Worm (Caenorhabditis elegans): Measurements from ENCODE around the gene T12A7.9.

Gene T12A7.9

DNA sequence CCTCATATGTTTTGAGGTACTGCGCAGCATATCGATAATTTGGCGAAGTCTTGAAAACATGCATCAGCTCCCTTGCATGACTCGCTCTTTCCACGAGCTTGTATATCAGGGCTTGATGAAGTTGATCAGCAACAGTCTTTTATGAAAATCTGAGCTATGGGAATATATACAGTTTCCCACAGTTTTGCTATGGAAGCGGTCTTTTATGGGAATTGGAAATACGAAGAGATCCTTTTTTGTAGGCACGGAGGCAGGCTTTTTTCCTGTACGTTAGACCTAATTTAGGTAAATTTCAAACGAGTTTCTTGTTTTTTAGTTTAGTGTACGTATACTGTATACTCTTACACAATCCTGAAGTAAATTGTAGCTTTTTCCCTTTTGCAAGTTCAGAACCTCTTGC is at the start of gene T12A7.9:
Gene T12A7.9 (minus strand): TSS at position 101 of the 400 bp plus-strand sequence.
- TF ChIP-seq med-1 (GFP tag; optimal IDR thresholded peaks at IDR 0.05; ENCODE audit: insufficient read depth), result no peak
- TF ChIP-seq ref-1 (GFP tag; conservative IDR thresholded peaks at IDR 0.05), result no peak
- TF ChIP-seq tab-1 (GFP tag; IDR thresholded peaks at IDR 0.05), result no peak
- no peak for TF ChIP-seq ztf-29 (GFP tag; IDR thresholded peaks at IDR 0.05)
- TF ChIP-seq T22C8.4 (GFP tag; IDR thresholded peaks at IDR 0.05), result no peak
- TF ChIP-seq cog-1 (tag; optimal IDR thresholded peaks at IDR 0.05), result no peak
- TF ChIP-seq klf-2 (GFP tag; conservative IDR thresholded peaks at IDR 0.05), result no peak
- no peak for TF ChIP-seq flt-1 (GFP tag; IDR thresholded peaks at IDR 0.05)
- TF ChIP-seq ztf-23 (GFP tag; IDR thresholded peaks at IDR 0.05), result no peak

DNA sequence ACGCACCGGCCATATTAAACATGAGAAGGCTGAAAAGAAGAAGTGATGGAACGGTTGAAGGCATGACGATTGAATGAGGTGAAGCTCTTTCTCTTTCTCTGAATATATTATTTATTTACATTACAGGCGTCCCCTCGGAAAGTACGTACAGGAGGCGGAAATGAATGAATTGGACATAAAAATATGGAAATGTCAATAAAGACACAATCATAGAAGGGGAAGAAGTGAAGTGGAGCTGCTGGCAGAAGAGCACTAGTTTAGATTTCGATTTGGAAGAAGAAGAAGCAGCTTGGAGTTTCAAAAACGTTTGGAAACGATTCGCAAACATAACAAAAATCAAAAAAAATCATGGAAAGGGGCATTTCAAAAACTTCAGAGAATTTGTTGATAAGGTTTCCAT is 48.2 kb upstream of the T12A7.9 start, which contains the start of gene H01G02.1:
Gene H01G02.1 (minus strand): TSS at position 101 of the 400 bp plus-strand sequence.
- TF ChIP-seq klf-2 (GFP tag; conservative IDR thresholded peaks at IDR 0.05), result no peak
- no peak for TF ChIP-seq tab-1 (GFP tag; IDR thresholded peaks at IDR 0.05)

DNA sequence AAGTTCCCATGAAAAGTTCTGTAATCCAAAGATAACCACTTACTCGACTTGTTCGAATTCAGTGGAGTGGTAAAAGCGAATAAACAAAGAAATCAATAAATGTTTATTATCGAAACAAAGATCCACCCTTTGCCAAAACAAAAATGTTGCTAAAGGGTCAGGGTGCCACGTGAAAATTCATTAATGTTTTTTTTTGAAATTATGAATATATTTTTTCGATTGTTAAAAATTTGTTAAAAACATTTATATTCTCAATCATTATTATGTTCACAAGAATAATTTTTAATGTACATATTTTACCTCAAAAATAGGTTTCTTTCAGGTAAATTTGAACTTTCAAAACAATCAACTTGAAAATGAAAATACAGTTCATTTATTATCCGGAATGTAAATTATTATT is 47.2 kb upstream of the T12A7.9 start, which contains the start of gene H01G02.4:
Gene H01G02.4 (minus strand): TSS at position 101 of the 400 bp plus-strand sequence.
- TF ChIP-seq ztf-23 (GFP tag; IDR thresholded peaks at IDR 0.05) (no peak), cog-1 (tag; optimal IDR thresholded peaks at IDR 0.05) (no peak), klf-2 (GFP tag; conservative IDR thresholded peaks at IDR 0.05) (no peak), med-1 (GFP tag; optimal IDR thresholded peaks at IDR 0.05; ENCODE audit: insufficient read depth) (no peak), ztf-29 (GFP tag; IDR thresholded peaks at IDR 0.05) (no peak), flt-1 (GFP tag; IDR thresholded peaks at IDR 0.05) (no peak), T22C8.4 (GFP tag; IDR thresholded peaks at IDR 0.05) (no peak)

DNA sequence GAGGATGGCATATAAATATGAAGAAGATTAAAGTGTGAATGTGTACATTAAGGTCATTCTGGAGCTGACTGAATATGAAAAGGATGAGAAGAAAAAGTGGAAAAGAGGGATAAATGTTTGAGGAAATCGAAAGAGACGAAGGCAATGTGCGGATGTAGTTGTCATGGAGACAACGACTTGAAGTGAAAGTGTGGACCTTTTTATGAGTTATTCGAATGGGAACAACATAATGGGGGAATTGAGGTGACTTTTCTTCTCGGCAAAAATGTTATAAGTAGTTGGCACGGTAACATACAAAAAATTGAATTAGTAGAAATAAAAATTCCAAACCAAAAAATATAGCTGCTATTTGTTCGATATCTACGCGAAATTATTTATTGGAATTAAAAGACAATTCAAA is 45.3 kb upstream of the T12A7.9 start, which contains the start of gene dyf-18:
Gene dyf-18 (minus strand): TSS at position 101 of the 400 bp plus-strand sequence.
- TF ChIP-seq cog-1 (tag; optimal IDR thresholded peaks at IDR 0.05), result no peak
- no peak for TF ChIP-seq klf-2 (GFP tag; conservative IDR thresholded peaks at IDR 0.05)
- TF ChIP-seq ztf-23 (GFP tag; IDR thresholded peaks at IDR 0.05), result no peak
- TF ChIP-seq T22C8.4 (GFP tag; IDR thresholded peaks at IDR 0.05), result no peak
- no peak for TF ChIP-seq ref-1 (GFP tag; conservative IDR thresholded peaks at IDR 0.05)
- TF ChIP-seq flt-1 (GFP tag; IDR thresholded peaks at IDR 0.05), result no peak
- no peak for TF ChIP-seq ztf-29 (GFP tag; IDR thresholded peaks at IDR 0.05)
- TF ChIP-seq med-1 (GFP tag; optimal IDR thresholded peaks at IDR 0.05; ENCODE audit: insufficient read depth), result no peak
- no peak for TF ChIP-seq tab-1 (GFP tag; IDR thresholded peaks at IDR 0.05)

DNA sequence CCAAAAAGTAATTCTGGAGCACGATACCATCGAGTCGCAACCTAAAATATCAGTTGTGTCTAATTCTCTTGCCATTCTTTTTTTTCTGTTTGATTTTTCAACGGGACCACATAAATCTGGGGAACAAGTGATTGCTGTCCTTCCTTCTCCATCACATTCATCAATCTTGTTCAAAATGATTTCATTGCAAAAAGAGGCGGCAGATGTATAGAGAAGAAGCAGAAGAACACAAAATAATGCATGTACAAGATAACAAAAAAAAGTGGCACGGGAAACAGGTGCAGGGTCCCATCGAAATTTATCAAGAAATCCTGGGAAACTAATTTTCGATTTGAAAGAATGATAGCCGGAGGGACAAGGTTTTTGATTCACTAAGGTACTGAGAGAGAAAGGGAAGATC is 43.4 kb upstream of the T12A7.9 start:
- TF ChIP-seq ztf-23 (GFP tag; IDR thresholded peaks at IDR 0.05) (no peak), klf-2 (GFP tag; conservative IDR thresholded peaks at IDR 0.05) (no peak), cog-1 (tag; optimal IDR thresholded peaks at IDR 0.05) (no peak), tab-1 (GFP tag; IDR thresholded peaks at IDR 0.05) (no peak), flt-1 (GFP tag; IDR thresholded peaks at IDR 0.05) (no peak)

DNA sequence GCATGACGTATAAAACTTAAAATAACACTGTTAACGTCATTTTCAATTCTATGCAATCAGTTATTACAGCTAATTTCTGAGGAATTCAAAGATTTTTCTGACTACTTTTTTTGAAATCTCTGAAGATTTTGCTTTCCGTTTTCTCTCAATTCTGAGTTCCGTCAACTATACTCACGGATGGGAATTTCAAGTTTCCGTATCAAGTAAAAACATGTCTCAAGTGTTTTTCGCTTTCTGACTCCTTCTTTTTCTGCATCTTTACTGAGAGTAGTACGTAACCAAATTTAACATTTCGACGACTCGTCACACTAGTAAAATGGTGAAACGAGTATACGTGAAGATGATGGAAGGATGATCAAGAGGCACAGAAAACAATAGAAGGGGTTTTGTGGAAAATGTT is 41.0 kb upstream of the T12A7.9 start:
- no peak for TF ChIP-seq ref-1 (GFP tag; conservative IDR thresholded peaks at IDR 0.05)
- TF ChIP-seq klf-2 (GFP tag; conservative IDR thresholded peaks at IDR 0.05), result no peak
- no peak for TF ChIP-seq flt-1 (GFP tag; IDR thresholded peaks at IDR 0.05)
- TF ChIP-seq ztf-29 (GFP tag; IDR thresholded peaks at IDR 0.05), result no peak
- TF ChIP-seq ztf-23 (GFP tag; IDR thresholded peaks at IDR 0.05), result no peak
- TF ChIP-seq cog-1 (tag; optimal IDR thresholded peaks at IDR 0.05), result no peak
- no peak for TF ChIP-seq T22C8.4 (GFP tag; IDR thresholded peaks at IDR 0.05)
- TF ChIP-seq med-1 (GFP tag; optimal IDR thresholded peaks at IDR 0.05; ENCODE audit: insufficient read depth), result no peak
- no peak for TF ChIP-seq tab-1 (GFP tag; IDR thresholded peaks at IDR 0.05)

DNA sequence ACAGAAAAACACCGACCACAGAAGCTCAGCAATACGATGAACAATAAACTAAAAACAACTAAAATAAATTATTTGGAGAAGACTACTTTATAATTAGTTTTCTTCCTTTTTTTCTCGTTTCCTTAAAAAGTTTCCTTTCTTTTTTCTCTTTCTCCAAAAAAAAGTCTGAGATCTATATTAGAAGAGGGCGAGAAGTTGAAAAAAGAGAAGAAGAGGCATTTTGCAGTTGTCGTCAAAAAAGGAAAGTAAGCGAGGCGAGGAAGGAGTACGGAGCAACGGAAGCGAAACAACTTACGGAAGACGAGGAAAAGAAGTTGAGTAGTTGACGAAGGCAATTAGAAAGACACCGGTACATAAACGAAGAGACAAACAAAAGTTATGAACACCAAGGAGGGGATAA is 40.2 kb upstream of the T12A7.9 start:
- TF ChIP-seq tab-1 (GFP tag; IDR thresholded peaks at IDR 0.05), result no peak
- TF ChIP-seq ztf-23 (GFP tag; IDR thresholded peaks at IDR 0.05), result no peak
- no peak for TF ChIP-seq ztf-29 (GFP tag; IDR thresholded peaks at IDR 0.05)
- TF ChIP-seq klf-2 (GFP tag; conservative IDR thresholded peaks at IDR 0.05), result no peak
- TF ChIP-seq T22C8.4 (GFP tag; IDR thresholded peaks at IDR 0.05), result no peak
- TF ChIP-seq flt-1 (GFP tag; IDR thresholded peaks at IDR 0.05), result no peak
- TF ChIP-seq med-1 (GFP tag; optimal IDR thresholded peaks at IDR 0.05; ENCODE audit: insufficient read depth), result no peak
- no peak for TF ChIP-seq cog-1 (tag; optimal IDR thresholded peaks at IDR 0.05)
- no peak for TF ChIP-seq ref-1 (GFP tag; conservative IDR thresholded peaks at IDR 0.05)

DNA sequence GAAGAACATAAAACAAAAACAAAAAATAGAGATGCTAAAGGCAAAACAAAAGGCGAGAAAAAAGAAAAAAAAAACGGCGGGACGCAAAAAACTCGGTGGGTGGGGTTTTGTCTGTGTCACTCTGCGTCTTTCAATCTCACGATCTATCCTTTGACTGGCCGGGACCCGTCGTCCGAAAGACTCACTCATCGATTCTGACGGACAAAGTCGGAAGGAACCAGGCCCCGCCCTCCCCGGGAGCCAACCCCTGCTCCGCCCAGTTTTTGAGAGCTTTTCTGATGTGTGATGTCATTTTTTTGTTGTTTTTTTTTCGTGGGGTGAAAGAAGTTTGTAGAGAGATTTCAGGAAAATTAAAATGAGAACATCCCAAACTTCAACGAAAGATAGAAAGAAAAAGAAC is 37.4 kb upstream of the T12A7.9 start:
- TF ChIP-seq ztf-23 (GFP tag; IDR thresholded peaks at IDR 0.05), result 0 out of 2 replicates have a peak, but pooled peaks have one; percentile 28
- TF ChIP-seq ztf-29 (GFP tag; IDR thresholded peaks at IDR 0.05), result no peak
- TF ChIP-seq flt-1 (GFP tag; IDR thresholded peaks at IDR 0.05), result peak; percentile 21; the same call in 1 of the 2 replicates

DNA sequence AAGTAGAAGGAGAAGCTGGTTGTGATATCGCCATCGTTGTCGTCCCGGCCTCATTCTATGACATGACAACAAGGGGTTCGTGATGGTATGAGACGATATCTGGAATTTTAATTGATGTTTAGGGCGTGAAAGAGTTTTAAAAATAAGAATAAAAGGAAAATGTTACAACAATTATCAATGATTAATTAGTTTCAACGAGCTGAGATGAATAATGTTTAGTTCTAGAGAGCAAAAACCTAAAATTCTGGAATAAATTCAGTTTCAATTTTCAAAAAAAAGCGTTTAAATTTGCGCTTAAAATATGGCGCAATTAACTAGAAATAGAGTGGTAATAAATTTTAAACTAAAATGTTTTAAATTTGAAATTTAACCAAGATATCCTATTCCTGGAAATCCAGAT is 36.7 kb upstream of the T12A7.9 start, which contains the start of gene H01G02.3:
Gene H01G02.3 (minus strand): TSS at position 101 of the 400 bp plus-strand sequence.
- TF ChIP-seq ztf-29 (GFP tag; IDR thresholded peaks at IDR 0.05), result no peak
- TF ChIP-seq cog-1 (tag; optimal IDR thresholded peaks at IDR 0.05), result no peak
- TF ChIP-seq klf-2 (GFP tag; conservative IDR thresholded peaks at IDR 0.05), result no peak
- TF ChIP-seq tab-1 (GFP tag; IDR thresholded peaks at IDR 0.05), result no peak

DNA sequence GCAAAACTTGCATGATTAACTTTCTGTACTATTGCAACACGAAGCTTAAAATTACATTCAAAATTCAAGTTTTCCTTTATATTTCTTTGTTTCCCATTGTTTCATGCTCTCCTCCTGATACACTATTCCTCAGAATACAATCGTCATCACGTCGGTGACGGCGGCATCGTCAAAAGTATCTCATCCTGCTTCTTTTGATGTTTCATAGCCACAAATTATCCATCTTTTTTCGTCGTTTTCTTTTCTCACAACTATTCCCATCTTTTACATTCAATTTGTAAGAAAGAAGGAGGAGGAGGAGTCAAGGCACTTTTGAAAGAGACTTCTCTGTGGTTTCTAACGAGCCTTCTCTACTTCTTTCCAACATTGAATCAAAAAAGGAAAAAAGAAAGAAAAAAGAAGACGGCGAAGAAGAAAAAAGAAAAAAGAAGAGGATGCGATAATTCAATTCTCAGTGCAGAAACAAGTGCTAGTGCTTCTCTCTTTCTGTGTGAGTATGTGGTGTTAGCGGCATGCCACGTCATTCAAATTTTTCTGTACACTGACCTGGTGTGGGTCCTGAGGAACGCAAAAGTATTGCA is 32.7 kb upstream of the T12A7.9 start:
- no peak for TF ChIP-seq med-1 (GFP tag; optimal IDR thresholded peaks at IDR 0.05; ENCODE audit: insufficient read depth)
- TF ChIP-seq tab-1 (GFP tag; IDR thresholded peaks at IDR 0.05), result no peak
- no peak for TF ChIP-seq klf-2 (GFP tag; conservative IDR thresholded peaks at IDR 0.05)
- TF ChIP-seq ztf-23 (GFP tag; IDR thresholded peaks at IDR 0.05), result no peak
- TF ChIP-seq ztf-29 (GFP tag; IDR thresholded peaks at IDR 0.05), result no peak
- TF ChIP-seq flt-1 (GFP tag; IDR thresholded peaks at IDR 0.05), result no peak
- TF ChIP-seq cog-1 (tag; optimal IDR thresholded peaks at IDR 0.05), result no peak
- no peak for TF ChIP-seq T22C8.4 (GFP tag; IDR thresholded peaks at IDR 0.05)
- no peak for TF ChIP-seq ref-1 (GFP tag; conservative IDR thresholded peaks at IDR 0.05)
